Worm (Caenorhabditis elegans): ENCODE results near the gene F58A4.1.

Gene F58A4.1

DNA sequence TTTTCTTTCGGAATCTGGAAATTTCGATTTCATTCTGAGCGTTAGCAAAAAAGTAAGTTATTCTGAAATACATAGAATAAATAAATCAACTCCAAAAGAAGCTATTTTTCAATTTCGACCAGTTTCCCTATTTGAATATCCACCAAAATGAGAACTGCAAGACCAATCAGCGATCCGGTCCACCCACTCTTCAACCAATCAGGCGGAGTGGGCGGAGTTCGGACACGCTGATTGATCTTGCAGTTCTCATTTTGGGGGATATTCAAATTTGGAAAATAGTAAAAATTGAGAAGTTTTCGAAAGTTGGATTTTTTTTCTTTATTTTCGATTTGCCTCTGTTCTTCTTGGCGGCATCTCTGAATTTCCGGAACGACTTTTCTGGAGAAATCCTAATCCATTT is 27.4 kb upstream of the F58A4.1 start (continued):
- TF ChIP-seq ztf-18 (tag; optimal IDR thresholded peaks at IDR 0.05): no peak
- TF ChIP-seq mes-4 (tag; optimal IDR thresholded peaks at IDR 0.05): no peak

DNA sequence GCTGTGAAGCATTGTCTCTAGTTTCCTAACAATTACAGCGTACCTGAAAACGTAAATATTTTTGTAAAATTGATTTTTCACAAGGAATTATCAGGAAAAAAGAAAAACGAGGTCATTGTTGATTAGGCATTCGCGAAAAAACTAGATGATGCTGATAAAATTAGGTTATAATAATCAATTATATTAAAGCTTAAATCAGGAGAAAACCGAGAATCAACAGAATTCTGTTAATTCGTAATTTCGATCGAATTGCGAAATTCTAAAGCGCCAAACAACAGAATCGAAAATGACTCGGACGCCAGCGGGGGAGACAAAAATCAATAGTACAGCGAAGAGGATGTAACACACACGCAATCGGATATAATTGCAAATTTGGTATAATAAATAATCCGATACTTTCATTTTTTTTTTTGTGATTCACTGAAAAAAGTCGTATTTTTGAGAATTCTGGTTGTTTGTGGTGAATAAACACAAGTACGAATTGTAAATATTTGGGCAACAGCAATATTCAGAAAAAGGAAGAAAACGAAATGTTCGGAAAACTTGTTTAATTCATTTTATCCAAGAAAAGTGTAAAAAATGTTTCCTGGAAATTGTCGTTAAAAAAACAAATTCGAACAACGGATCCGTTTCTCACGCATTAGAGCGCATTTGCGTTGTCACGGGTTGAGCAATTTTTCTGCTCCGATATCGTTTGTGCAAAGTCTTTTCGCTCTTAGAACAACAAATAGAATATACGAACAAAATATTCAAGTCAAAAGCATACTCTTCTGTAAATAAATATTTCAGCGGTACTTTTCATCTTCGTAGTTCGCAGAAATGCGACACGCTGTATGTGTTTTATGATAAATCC is 18.0 kb upstream of the F58A4.1 start, which contains the start of gene ced-7:
TSS of gene ced-7 (minus strand) at position 51 of the 853 bp plus-strand sequence.
- no peak for TF ChIP-seq Y53F4B.3 (GFP tag; IDR thresholded peaks at IDR 0.05)
- TF ChIP-seq cebp-1 (GFP tag; IDR thresholded peaks at IDR 0.05): no peak
- peak; percentile 82 for TF ChIP-seq cebp-1 (tag; optimal IDR thresholded peaks at IDR 0.05)
- no peak for TF ChIP-seq tbx-9 (tag; optimal IDR thresholded peaks at IDR 0.05; ENCODE audit: borderline replicate concordance)
- TF ChIP-seq ZK185.1 (tag; optimal IDR thresholded peaks at IDR 0.05; ENCODE audit: poor library complexity, severe bottlenecking): no peak
- no peak for TF ChIP-seq nfyb-1 (GFP tag; IDR thresholded peaks at IDR 0.05)
- no peak for TF ChIP-seq B0261.1 (tag; optimal IDR thresholded peaks at IDR 0.05)
- peak; percentile 18 for TF ChIP-seq attf-5 (GFP tag; optimal IDR thresholded peaks at IDR 0.05)

DNA sequence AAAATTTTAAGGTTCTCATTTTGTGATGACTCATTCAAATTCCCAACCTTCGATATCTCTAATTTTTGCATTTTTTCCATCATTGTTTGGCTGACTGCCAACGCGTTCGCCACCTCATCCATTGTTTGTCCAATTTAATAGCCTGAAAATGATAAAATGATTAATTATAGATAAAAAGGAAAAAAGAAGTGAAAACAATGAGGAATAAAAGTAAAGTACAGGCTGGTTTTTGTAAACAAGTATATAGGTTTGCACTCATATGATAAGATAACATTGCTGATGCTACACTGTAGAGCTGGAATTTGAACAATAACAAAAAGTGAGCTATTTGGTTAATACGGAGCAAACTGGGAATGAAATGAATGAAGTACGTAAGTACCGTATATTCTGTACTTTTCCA is 16.0 kb upstream of the F58A4.1 start, which contains the start of gene C48B4.3:
TSS of gene C48B4.3 (minus strand) at position 149 of the 400 bp plus-strand sequence.
- no peak for TF ChIP-seq snpc-1.1 (tag; optimal IDR thresholded peaks at IDR 0.05; ENCODE audit: insufficient read depth)
- TF ChIP-seq F55B11.4 (tag; optimal IDR thresholded peaks at IDR 0.05; ENCODE audit: borderline replicate concordance, insufficient read depth): no peak
- TF ChIP-seq dpl-1 (GFP tag; optimal IDR thresholded peaks at IDR 0.05): no peak
- TF ChIP-seq F49E8.2 (tag; optimal IDR thresholded peaks at IDR 0.05; ENCODE audit: insufficient read depth): no peak
- no peak for TF ChIP-seq sptf-2 (GFP tag; optimal IDR thresholded peaks at IDR 0.05)
- no peak for TF ChIP-seq egrh-3 (GFP tag; IDR thresholded peaks at IDR 0.05)
- no peak for TF ChIP-seq hsf-1 (GFP tag; IDR thresholded peaks at IDR 0.05)
- no peak for TF ChIP-seq F23B12.7 (tag; optimal IDR thresholded peaks at IDR 0.05; ENCODE audit: insufficient read depth)
- no peak for TF ChIP-seq ztf-18 (tag; optimal IDR thresholded peaks at IDR 0.05)
- TF ChIP-seq bed-2 (GFP tag; IDR thresholded peaks at IDR 0.05): no peak
- TF ChIP-seq snpc-3.4 (tag; optimal IDR thresholded peaks at IDR 0.05): no peak
- TF ChIP-seq K11D2.4 (GFP tag; IDR thresholded peaks at IDR 0.05): no peak

DNA sequence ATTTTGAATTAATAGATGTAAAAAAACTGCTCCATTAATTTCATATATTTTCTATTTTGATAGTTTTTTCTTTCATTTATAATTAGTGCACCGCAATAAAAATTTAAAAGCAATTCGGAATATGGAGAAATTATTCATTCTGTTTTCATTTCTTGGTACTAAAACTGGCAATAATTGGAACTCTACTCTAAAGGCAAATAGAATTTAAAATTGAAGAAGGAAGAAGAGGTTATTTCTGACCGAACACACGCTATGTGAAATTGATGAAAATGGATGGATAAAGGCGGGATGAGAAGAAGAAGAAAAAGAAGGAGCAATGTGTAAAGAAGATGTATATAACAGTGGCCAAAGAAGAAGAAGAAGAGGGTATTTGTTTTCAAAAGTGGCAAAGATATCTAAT is 15.0 kb upstream of the F58A4.1 start:
- TF ChIP-seq B0336.3 (GFP tag; IDR thresholded peaks at IDR 0.05) (no peak), ztf-26 (tag; optimal IDR thresholded peaks at IDR 0.05) (no peak), efl-1 (GFP tag; optimal IDR thresholded peaks at IDR 0.05) (no peak), nhr-27 (tag; optimal IDR thresholded peaks at IDR 0.05) (no peak), mes-4 (tag; optimal IDR thresholded peaks at IDR 0.05) (no peak), attf-5 (GFP tag; optimal IDR thresholded peaks at IDR 0.05) (no peak), rec-8 (tag; optimal IDR thresholded peaks at IDR 0.05) (no peak)

DNA sequence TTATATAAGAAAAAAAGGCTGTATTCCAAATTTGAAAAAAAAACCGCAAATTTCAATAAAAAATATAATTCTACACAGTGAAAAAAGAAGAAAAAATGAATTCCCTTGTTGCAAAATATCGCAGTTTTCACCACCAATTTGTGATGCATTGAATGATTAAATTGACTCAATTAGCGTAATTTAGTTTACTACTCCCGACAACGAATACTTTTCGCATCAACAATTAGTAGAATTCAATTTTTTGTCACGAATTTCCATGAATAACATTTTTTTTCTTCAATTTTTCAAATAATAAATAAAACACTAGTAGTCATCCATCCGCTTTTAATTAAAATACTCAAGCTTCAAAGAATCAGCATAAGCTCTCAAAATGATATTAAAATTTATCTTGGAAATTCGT is 13.0 kb upstream of the F58A4.1 start:
- TF ChIP-seq tbp1 (GFP tag; optimal IDR thresholded peaks at IDR 0.05) (no peak), mcd-1 (GFP tag; IDR thresholded peaks at IDR 0.05) (no peak), snpc-1.1 (tag; optimal IDR thresholded peaks at IDR 0.05; ENCODE audit: insufficient read depth) (no peak), madf-10 (tag; optimal IDR thresholded peaks at IDR 0.05) (no peak), F49E8.2 (tag; optimal IDR thresholded peaks at IDR 0.05; ENCODE audit: insufficient read depth) (no peak), ZK185.1 (tag; optimal IDR thresholded peaks at IDR 0.05; ENCODE audit: poor library complexity, severe bottlenecking) (no peak), madf-6 (GFP tag; IDR thresholded peaks at IDR 0.05) (no peak), lsl-1 (GFP tag; optimal IDR thresholded peaks at IDR 0.05) (no peak), Y67H2A.10 (GFP tag; conservative IDR thresholded peaks at IDR 0.05) (no peak), bed-2 (GFP tag; IDR thresholded peaks at IDR 0.05) (no peak), lin-40 (tag; optimal IDR thresholded peaks at IDR 0.05) (no peak), sptf-2 (GFP tag; optimal IDR thresholded peaks at IDR 0.05) (no peak), snpc-3.4 (tag; optimal IDR thresholded peaks at IDR 0.05) (no peak), ztf-25 (GFP tag; IDR thresholded peaks at IDR 0.05) (no peak)

All from whole organism, young adult.